Fruit fly (Drosophila melanogaster) whole organism, embryonic: ENCODE results near the gene CG3117.

Experiments used
- BEAF-32 ChIP-seq: fragments of 200-800 bp; sonication (Bioruptor generic); optimal IDR thresholded peaks from 3 replicates; lab custom pipeline; 2017; ENCODE audit warnings: missing biosample characterization, missing genetic modification characterization, mild to moderate bottlenecking, moderate library complexity, missing genetic modification reagents
- BtbVII ChIP-seq: fragments of 200-800 bp; sonication (Bioruptor generic); optimal IDR thresholded peaks from 3 replicates; lab custom pipeline; 2017; ENCODE audit warnings: missing biosample characterization, mild to moderate bottlenecking, missing genetic modification characterization
- CG10274 ChIP-seq: fragments of 200-800 bp; sonication (Bioruptor generic); optimal IDR thresholded peaks from 3 replicates; lab custom pipeline; 2017; ENCODE audit warnings: missing biosample characterization, mild to moderate bottlenecking, missing genetic modification characterization
- CG10654 ChIP-seq: fragments of 200-800 bp; sonication (Bioruptor generic); optimal IDR thresholded peaks from 2 replicates; lab custom pipeline; 2016; ENCODE audit warnings: missing biosample characterization, missing genetic modification characterization
- CG11093 ChIP-seq: fragments of 200-800 bp; sonication (Bioruptor generic); IDR thresholded peaks from 3 replicates; pipeline ENCODE4 v1.3.6; 2022; ENCODE audit warnings: missing biosample characterization, missing genetic modification characterization
- CG11696 ChIP-seq: fragments of 200-800 bp; sonication (Bioruptor generic); IDR thresholded peaks from 2 replicates; pipeline ENCODE4 v1.3.6; 2022; ENCODE audit warnings: missing biosample characterization, missing genetic modification characterization
- CG12236 ChIP-seq: fragments of 200-800 bp; sonication (Bioruptor generic); optimal IDR thresholded peaks from 2 replicates; lab custom pipeline; 2016; ENCODE audit warnings: missing biosample characterization, missing genetic modification characterization
- CG13624 ChIP-seq: fragments of 200-800 bp; sonication (Bioruptor generic); optimal IDR thresholded peaks from 2 replicates; lab custom pipeline; 2016; ENCODE audit warnings: missing biosample characterization, missing genetic modification characterization
- CG15479 ChIP-seq: fragments of 200-800 bp; sonication (Bioruptor generic); optimal IDR thresholded peaks from 3 replicates; lab custom pipeline; 2019; ENCODE audit warnings: missing biosample characterization, mild to moderate bottlenecking, missing genetic modification characterization, moderate library complexity
- CG16779 ChIP-seq: fragments of 200-800 bp; sonication (Bioruptor generic); IDR thresholded peaks from 2 replicates; pipeline ENCODE4 v1.3.6; 2022; ENCODE audit warnings: missing biosample characterization, missing genetic modification characterization
- CG18599 ChIP-seq: fragments of 200-800 bp; sonication (Bioruptor generic); optimal IDR thresholded peaks from 3 replicates; lab custom pipeline; 2017; ENCODE audit warnings: missing biosample characterization, missing genetic modification characterization, mild to moderate bottlenecking, moderate library complexity, missing genetic modification reagents
- CG2199 ChIP-seq: fragments of 200-800 bp; sonication (Bioruptor generic); IDR thresholded peaks from 3 replicates; pipeline ENCODE4 v1.3.6; 2022; ENCODE audit warnings: missing biosample characterization, missing genetic modification characterization
- CG3065 ChIP-seq: fragments of 200-800 bp; sonication (Bioruptor generic); optimal IDR thresholded peaks from 2 replicates; lab custom pipeline; 2016; ENCODE audit warnings: missing biosample characterization, missing genetic modification characterization
- CG32532 ChIP-seq: fragments of 200-800 bp; sonication (Bioruptor generic); IDR thresholded peaks from 2 replicates; pipeline ENCODE4 v1.3.6; 2022; ENCODE audit warnings: missing biosample characterization, missing genetic modification characterization
- CG3995 ChIP-seq: fragments of 200-800 bp; sonication (Bioruptor generic); optimal IDR thresholded peaks from 3 replicates; lab custom pipeline; 2016; ENCODE audit warnings: missing biosample characterization, missing genetic modification characterization
- CG4282 ChIP-seq: fragments of 200-800 bp; sonication (Bioruptor generic); optimal IDR thresholded peaks from 2 replicates; lab custom pipeline; 2016; ENCODE audit warnings: missing biosample characterization, missing genetic modification characterization
- CG4404 ChIP-seq: fragments of 200-800 bp; sonication (Bioruptor generic); IDR thresholded peaks from 2 replicates; pipeline ENCODE4 v1.3.6; 2022; ENCODE audit warnings: missing biosample characterization, missing genetic modification characterization
- CG4730 ChIP-seq: fragments of 200-800 bp; sonication (Bioruptor generic); IDR thresholded peaks from 2 replicates; pipeline ENCODE4 v1.3.6; 2022; ENCODE audit warnings: missing biosample characterization, missing genetic modification characterization
- CG6689 ChIP-seq: fragments of 200-800 bp; sonication (Bioruptor generic); IDR thresholded peaks from 2 replicates; pipeline ENCODE4 v1.3.6; 2022; ENCODE audit warnings: missing biosample characterization, missing genetic modification characterization
- CG7357 ChIP-seq: fragments of 200-800 bp; sonication (Bioruptor generic); IDR thresholded peaks from 3 replicates; pipeline ENCODE4 v1.3.6; 2022; ENCODE audit warnings: missing biosample characterization, missing genetic modification characterization
- CG7963 ChIP-seq: fragments of 200-800 bp; sonication (Bioruptor generic); IDR thresholded peaks from 3 replicates; pipeline ENCODE4 v1.3.6; 2022; ENCODE audit warnings: missing biosample characterization, missing genetic modification characterization; ENCODE audit not compliant: partially characterized antibody
- CG8089 ChIP-seq: fragments of 200-800 bp; sonication (Bioruptor generic); optimal IDR thresholded peaks from 3 replicates; lab custom pipeline; 2016; ENCODE audit warnings: missing biosample characterization, missing genetic modification characterization
- CG9876 ChIP-seq: fragments of 200-800 bp; sonication (Bioruptor generic); optimal IDR thresholded peaks from 2 replicates; lab custom pipeline; 2016; ENCODE audit warnings: missing biosample characterization, missing genetic modification characterization
- ERR ChIP-seq: fragments of 200-800 bp; sonication (Bioruptor generic); optimal IDR thresholded peaks from 2 replicates; lab custom pipeline; 2016; ENCODE audit warnings: missing biosample characterization, missing genetic modification characterization
- Nf-YC ChIP-seq: fragments of 200-800 bp; optimal IDR thresholded peaks from 3 replicates; lab custom pipeline; 2019; ENCODE audit warnings: missing biosample characterization, mild to moderate bottlenecking, missing genetic modification characterization, moderate library complexity
- PHDP ChIP-seq: fragments of 200-800 bp; sonication (Bioruptor generic); optimal IDR thresholded peaks from 3 replicates; lab custom pipeline; 2018; ENCODE audit warnings: missing biosample characterization, mild to moderate bottlenecking, missing genetic modification characterization, moderate library complexity
- Usf ChIP-seq: fragments of 200-800 bp; sonication (Bioruptor generic); optimal IDR thresholded peaks from 2 replicates; lab custom pipeline; 2017; ENCODE audit warnings: missing genotype, missing biosample characterization, missing genetic modification characterization
- YL-1 ChIP-seq: fragments of 200-800 bp; sonication (Bioruptor generic); optimal IDR thresholded peaks from 3 replicates; lab custom pipeline; 2017; ENCODE audit warnings: missing biosample characterization, mild to moderate bottlenecking, missing genetic modification characterization
- abd-A ChIP-seq: fragments of 200-800 bp; sonication (Bioruptor generic); optimal IDR thresholded peaks from 3 replicates; lab custom pipeline; 2019; ENCODE audit warnings: missing biosample characterization, mild to moderate bottlenecking, missing genetic modification characterization, moderate library complexity
- ac ChIP-seq: fragments of 200-800 bp; sonication (Bioruptor generic); optimal IDR thresholded peaks from 3 replicates; lab custom pipeline; 2017; ENCODE audit warnings: missing biosample characterization, mild to moderate bottlenecking, missing genetic modification characterization
- bsh ChIP-seq, 2 experiments: fragments of 200-800 bp; sonication (Bioruptor generic); optimal IDR thresholded peaks; 2 replicates each; lab custom pipeline; 2017 to 2018; ENCODE audit warnings: mild to moderate bottlenecking in 2 of 2, missing biosample characterization in 2 of 2, missing genetic modification characterization in 2 of 2, moderate library complexity in 1 of 2
- btn ChIP-seq: fragments of 200-800 bp; sonication (Bioruptor generic); optimal IDR thresholded peaks from 2 replicates; lab custom pipeline; 2016; ENCODE audit warnings: missing biosample characterization, missing genetic modification characterization
- corto ChIP-seq: fragments of 200-800 bp; sonication (Bioruptor generic); optimal IDR thresholded peaks from 2 replicates; lab custom pipeline; 2016; ENCODE audit warnings: missing biosample characterization, mild to moderate bottlenecking, missing genetic modification characterization, moderate library complexity
- crc ChIP-seq: fragments of 200-800 bp; sonication (Bioruptor generic); optimal IDR thresholded peaks from 2 replicates; lab custom pipeline; 2016; ENCODE audit warnings: missing biosample characterization, missing genetic modification characterization
- crol ChIP-seq: fragments of 200-800 bp; sonication (Bioruptor generic); IDR thresholded peaks from 2 replicates; pipeline ENCODE4 v1.3.6; 2022; ENCODE audit warnings: missing biosample characterization, missing genetic modification characterization
- eve ChIP-seq, 2 experiments: fragments of >200 bp; optimal IDR thresholded peaks; 2 replicates each; lab custom pipeline; 2017; ENCODE audit warnings: missing biosample characterization in 2 of 2, missing genetic modification characterization in 2 of 2
- fu2 ChIP-seq: fragments of 200-800 bp; sonication (Bioruptor generic); optimal IDR thresholded peaks from 2 replicates; lab custom pipeline; 2016; ENCODE audit warnings: missing biosample characterization, missing genetic modification characterization
- grn ChIP-seq: fragments of 200-800 bp; sonication (Bioruptor generic); optimal IDR thresholded peaks from 3 replicates; lab custom pipeline; 2017; ENCODE audit warnings: missing biosample characterization, missing genetic modification characterization
- gro ChIP-seq: fragments of 200-800 bp; sonication (Bioruptor generic); optimal IDR thresholded peaks from 2 replicates; lab custom pipeline; 2016; ENCODE audit warnings: missing biosample characterization, missing genetic modification characterization
- lab ChIP-seq: fragments of 200-800 bp; sonication (Bioruptor generic); optimal IDR thresholded peaks from 3 replicates; lab custom pipeline; 2017; ENCODE audit warnings: missing biosample characterization, missing genetic modification characterization, mild to moderate bottlenecking, moderate library complexity, missing genetic modification reagents
- nom ChIP-seq: fragments of 200-800 bp; sonication (Bioruptor generic); optimal IDR thresholded peaks from 2 replicates; lab custom pipeline; 2017; ENCODE audit warnings: missing biosample characterization, missing genetic modification characterization, mild to moderate bottlenecking, moderate library complexity, missing genetic modification reagents
- otp ChIP-seq: fragments of 200-800 bp; sonication (Bioruptor generic); IDR thresholded peaks from 3 replicates; pipeline ENCODE4, ENCODE4 v1.3.6; 2022; ENCODE audit warnings: missing biosample characterization, missing genetic modification characterization
- pb ChIP-seq: fragments of 200-800 bp; sonication (Bioruptor generic); optimal IDR thresholded peaks from 3 replicates; lab custom pipeline; 2016; ENCODE audit warnings: missing biosample characterization, missing genetic modification characterization
- sna ChIP-seq: fragments of 200-800 bp; sonication (Bioruptor generic); IDR thresholded peaks from 2 replicates; pipeline ENCODE4 v1.3.6; 2022; ENCODE audit warnings: missing biosample characterization, missing genetic modification characterization; ENCODE audit not compliant: partially characterized antibody
- sob ChIP-seq: fragments of 200-800 bp; sonication (Bioruptor generic); IDR thresholded peaks from 2 replicates; pipeline ENCODE4 v1.3.6; 2022; ENCODE audit warnings: missing biosample characterization, missing genetic modification characterization
- sqz ChIP-seq: fragments of 200-800 bp; sonication (Bioruptor generic); optimal IDR thresholded peaks from 3 replicates; lab custom pipeline; 2018; ENCODE audit warnings: missing biosample characterization, mild to moderate bottlenecking, missing genetic modification characterization
- trem ChIP-seq: fragments of 200-800 bp; optimal IDR thresholded peaks from 3 replicates; lab custom pipeline; 2019; ENCODE audit warnings: missing biosample characterization, mild to moderate bottlenecking, missing genetic modification characterization, moderate library complexity
- ttk ChIP-seq: fragments of 200-800 bp; sonication (Bioruptor generic); IDR thresholded peaks from 2 replicates; pipeline ENCODE4 v2.1.2; 2022; ENCODE audit warnings: missing biosample characterization, missing genetic modification characterization
- unpg ChIP-seq: fragments of 200-800 bp; sonication (Bioruptor generic); optimal IDR thresholded peaks from 3 replicates; lab custom pipeline; 2018; ENCODE audit warnings: missing biosample characterization, mild to moderate bottlenecking, missing genetic modification characterization, moderate library complexity
- wor ChIP-seq: fragments of 200-800 bp; sonication (Bioruptor generic); IDR thresholded peaks from 2 replicates; pipeline ENCODE4 v1.3.6; 2022; ENCODE audit warnings: missing biosample characterization, missing genetic modification characterization
- zfh2 ChIP-seq: fragments of 200-800 bp; sonication (Bioruptor generic); optimal IDR thresholded peaks from 2 replicates; lab custom pipeline; 2016; ENCODE audit warnings: missing biosample characterization, missing genetic modification characterization

Gene CG3117

DNA sequence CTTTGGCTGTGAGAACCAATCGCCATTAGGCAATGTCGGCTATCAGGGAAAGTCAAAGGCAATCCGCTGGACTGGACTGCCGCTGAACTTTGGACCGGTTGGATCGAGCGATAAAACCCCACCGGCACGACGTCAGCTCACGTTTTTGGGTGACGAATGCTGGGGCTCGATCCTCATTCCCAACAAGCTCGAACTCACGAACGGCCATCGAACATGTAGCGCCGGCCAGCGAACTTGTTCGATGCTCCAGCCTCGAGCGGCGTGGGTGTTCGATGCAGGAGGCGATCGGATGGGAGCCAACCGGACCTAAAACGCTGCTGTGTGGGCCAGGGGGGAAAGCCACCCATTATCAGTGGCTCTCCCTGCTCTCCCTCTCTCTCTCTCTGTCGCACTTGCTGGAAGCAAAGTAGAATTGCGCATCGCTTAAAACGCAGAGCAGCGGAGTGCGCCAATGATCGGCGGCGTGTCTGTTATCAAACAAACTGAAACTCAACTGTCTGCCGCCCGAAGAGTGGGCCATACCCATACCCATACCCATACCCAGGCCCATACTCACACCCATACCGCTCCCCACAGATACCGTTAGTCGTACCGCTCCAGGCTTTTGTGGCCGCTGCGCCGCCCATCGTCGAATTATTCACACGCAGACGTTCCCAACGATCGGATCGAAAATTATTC lies 42.2 kb downstream of the CG3117 start, which contains the start of gene daw (continued):
- TF ChIP-seq CG8089 (GFP tag; lab: Kevin White, UChicago) = no peak
- TF ChIP-seq CG13624 (GFP tag; lab: Kevin White, UChicago) = peak; percentile 81
- no peak for TF ChIP-seq btn
- TF ChIP-seq CG15479 = no peak
- no peak for TF ChIP-seq ac (GFP tag; lab: Kevin White, UChicago)
- TF ChIP-seq BtbVII (GFP tag; lab: Kevin White, UChicago) = no peak
- TF ChIP-seq eve (GFP tag; optimal IDR thresholded peaks at IDR 0.05; lab: Kevin White, UChicago) = no peak
- TF ChIP-seq pb (GFP tag; lab: Kevin White, UChicago) = no peak
- no peak for TF ChIP-seq CG6689 (GFP tag; lab: Robert Waterston, UW)
- TF ChIP-seq sob (GFP tag; lab: Robert Waterston, UW) = peak; percentile 22; the same call in 1 of the 2 replicates
- no peak for TF ChIP-seq otp (GFP tag; lab: Robert Waterston, UW)
- TF ChIP-seq CG4282 (GFP tag; lab: Kevin White, UChicago) = no peak
- no peak for TF ChIP-seq zfh2 (GFP tag; lab: Kevin White, UChicago)
- TF ChIP-seq CG32532 (GFP tag; lab: Robert Waterston, UW) = peak; percentile 9; the same call in 1 of the 2 replicates
- TF ChIP-seq CG18599 (GFP tag; lab: Kevin White, UChicago) = peak; percentile 12
- TF ChIP-seq Usf (GFP tag; lab: Kevin White, UChicago) = no peak
- no peak for TF ChIP-seq ttk (GFP tag; lab: Robert Waterston, UW)
- TF ChIP-seq sqz = no peak
- no peak for TF ChIP-seq CG7357
- TF ChIP-seq CG9876 (GFP tag; lab: Kevin White, UChicago) = no peak
- TF ChIP-seq ERR (GFP tag; lab: Kevin White, UChicago) = peak; percentile 22
- no peak for TF ChIP-seq CG16779 (GFP tag; lab: Robert Waterston, UW)
- TF ChIP-seq Nf-YC = peak; percentile 40
- TF ChIP-seq grn = no peak
- TF ChIP-seq CG12236 = no peak
- no peak for TF ChIP-seq CG7963 (GFP tag; lab: Robert Waterston, UW)
- TF ChIP-seq CG4404 = no peak
- no peak for TF ChIP-seq CG11093
- TF ChIP-seq unpg = no peak
- peak; percentile 97 for TF ChIP-seq nom (GFP tag; lab: Kevin White, UChicago)
- TF ChIP-seq CG2199 = peak; percentile 96
- TF ChIP-seq abd-A = no peak
- TF ChIP-seq trem (tag; lab: Kevin White, UChicago) = no peak
- TF ChIP-seq CG10274 = no peak
- TF ChIP-seq crc = no peak
- TF ChIP-seq CG3995 (GFP tag; lab: Kevin White, UChicago) = no peak
- peak; percentile 90 for TF ChIP-seq crol (GFP tag; lab: Robert Waterston, UW)
- peak; percentile 56; the same call in 1 of the 2 replicates for TF ChIP-seq sna (GFP tag; lab: Robert Waterston, UW)
- TF ChIP-seq bsh (GFP tag; optimal IDR thresholded peaks at IDR 0.05; lab: Kevin White, UChicago) = peak in 1 of 2 experiments; percentile 77
- no peak for TF ChIP-seq PHDP (tag; lab: Kevin White, UChicago)
- no peak for TF ChIP-seq CG3065 (GFP tag; lab: Kevin White, UChicago)
- peak; percentile 60 for TF ChIP-seq lab (GFP tag; lab: Kevin White, UChicago)
- TF ChIP-seq CG4730 (GFP tag; lab: Robert Waterston, UW) = no peak
- no peak for TF ChIP-seq BEAF-32
- TF ChIP-seq corto (GFP tag; lab: Kevin White, UChicago) = no peak
- no peak for TF ChIP-seq wor (GFP tag; lab: Robert Waterston, UW)
- no peak for TF ChIP-seq CG10654 (GFP tag; lab: Kevin White, UChicago)
- TF ChIP-seq fu2 = no peak
- no peak for TF ChIP-seq YL-1 (GFP tag; lab: Kevin White, UChicago)
- TF ChIP-seq CG11696 = no peak
- peak; percentile 21 for TF ChIP-seq gro
